Worm (Caenorhabditis elegans) whole organism, mixed stage, embryonic: Measurements from ENCODE around the gene C29E4.17.

Experiments
- M03D4.4 ChIP-seq: sonication (generic microtip); optimal IDR thresholded peaks from 2 replicates; lab custom pipeline; 2017; ENCODE audit warnings: mild to moderate bottlenecking, missing genetic modification characterization, missing compliant biosample characterization
- bed-3 ChIP-seq: fragments of 200-800 bp; sonication (Bioruptor generic); optimal IDR thresholded peaks from 3 replicates; lab custom pipeline; 2018; ENCODE audit warnings: mild to moderate bottlenecking, missing genetic modification characterization, moderate library complexity, missing compliant biosample characterization
- ceh-39 ChIP-seq: fragments of 150-350 bp; optimal IDR thresholded peaks from 2 replicates; lab custom pipeline; 2014; ENCODE audit warnings: missing biosample characterization, missing genetic modification characterization
- ceh-43 ChIP-seq: fragments of 200-800 bp; sonication (Bioruptor generic); optimal IDR thresholded peaks from 2 replicates; lab custom pipeline; 2018; ENCODE audit warnings: mild to moderate bottlenecking, missing genetic modification characterization, moderate library complexity, missing compliant biosample characterization
- ceh-83 ChIP-seq: fragments of 200-800 bp; sonication (Bioruptor generic); optimal IDR thresholded peaks from 2 replicates; lab custom pipeline; 2018; ENCODE audit warnings: mild to moderate bottlenecking, missing genetic modification characterization, missing compliant biosample characterization
- ces-1 ChIP-seq: fragments of 150-350 bp; optimal IDR thresholded peaks from 2 replicates; lab custom pipeline; 2014; ENCODE audit warnings: missing biosample characterization, missing genetic modification reagents, missing genetic modification characterization
- drap-1 ChIP-seq: fragments of 200-800 bp; sonication (Bioruptor generic); optimal IDR thresholded peaks from 3 replicates; lab custom pipeline; 2018; ENCODE audit warnings: mild to moderate bottlenecking, missing genetic modification characterization, missing compliant biosample characterization
- elt-3 ChIP-seq: fragments of 150-350 bp; optimal IDR thresholded peaks from 2 replicates; lab custom pipeline; 2014; ENCODE audit warnings: missing biosample characterization, missing genetic modification characterization
- flh-1 ChIP-seq: fragments of 200-800 bp; sonication (Bioruptor generic); optimal IDR thresholded peaks from 2 replicates; lab custom pipeline; 2018; ENCODE audit warnings: mild to moderate bottlenecking, missing genetic modification characterization, moderate library complexity, missing compliant biosample characterization
- ham-2 ChIP-seq: fragments of 200-800 bp; sonication (Bioruptor generic); optimal IDR thresholded peaks from 2 replicates; lab custom pipeline; 2018; ENCODE audit warnings: mild to moderate bottlenecking, missing genetic modification characterization, missing compliant biosample characterization
- hlh-1 ChIP-seq: fragments of 150-350 bp; optimal IDR thresholded peaks from 2 replicates; lab custom pipeline; 2014; ENCODE audit warnings: missing biosample characterization, missing genetic modification reagents, missing genetic modification characterization
- lin-13 ChIP-seq: fragments of 150-350 bp; optimal IDR thresholded peaks from 2 replicates; lab custom pipeline; 2014; ENCODE audit warnings: missing biosample characterization, missing genetic modification characterization
- lsy-2 ChIP-seq: fragments of 150-350 bp; optimal IDR thresholded peaks from 2 replicates; lab custom pipeline; 2014; ENCODE audit warnings: missing biosample characterization, missing genetic modification characterization
- mab-5 ChIP-seq: fragments of 150-350 bp; optimal IDR thresholded peaks from 2 replicates; lab custom pipeline; 2014; ENCODE audit warnings: missing biosample characterization, missing genetic modification characterization
- mep-1 ChIP-seq: fragments of 150-350 bp; optimal IDR thresholded peaks from 2 replicates; lab custom pipeline; 2017; ENCODE audit warnings: missing biosample characterization, missing genetic modification reagents, missing genetic modification characterization, inconsistent platforms
- mls-2 ChIP-seq: sonication (generic microtip); optimal IDR thresholded peaks from 2 replicates; lab custom pipeline; 2016; ENCODE audit warnings: mild to moderate bottlenecking, missing genetic modification characterization, moderate library complexity, missing compliant biosample characterization
- nhr-12 ChIP-seq: fragments of 150-350 bp; optimal IDR thresholded peaks from 2 replicates; lab custom pipeline; 2014; ENCODE audit warnings: missing biosample characterization, missing genetic modification characterization
- nhr-2 ChIP-seq: fragments of 150-350 bp; optimal IDR thresholded peaks from 2 replicates; lab custom pipeline; 2014; ENCODE audit warnings: missing biosample characterization, missing genetic modification characterization
- nhr-237 ChIP-seq: fragments of 150-350 bp; optimal IDR thresholded peaks from 2 replicates; lab custom pipeline; 2014; ENCODE audit warnings: missing biosample characterization, missing genetic modification characterization
- nhr-28 ChIP-seq: fragments of 150-350 bp; optimal IDR thresholded peaks from 2 replicates; lab custom pipeline; 2014; ENCODE audit warnings: missing biosample characterization, missing genetic modification characterization
- nhr-76 ChIP-seq: sonication (generic microtip); optimal IDR thresholded peaks from 2 replicates; lab custom pipeline; 2017; ENCODE audit warnings: missing biosample characterization, missing genetic modification characterization
- pha-4 ChIP-seq: fragments of 150-350 bp; optimal IDR thresholded peaks from 2 replicates; lab custom pipeline; 2018; ENCODE audit warnings: missing biosample characterization, missing genetic modification reagents, missing genetic modification characterization
- sem-2 ChIP-seq: fragments of 200-800 bp; sonication (Bioruptor generic); optimal IDR thresholded peaks from 2 replicates; lab custom pipeline; 2018; ENCODE audit warnings: mild to moderate bottlenecking, missing genetic modification characterization, missing compliant biosample characterization
- snpc-4 ChIP-seq: fragments of 150-350 bp; optimal IDR thresholded peaks from 2 replicates; lab custom pipeline; 2014; ENCODE audit warnings: missing biosample characterization, missing genetic modification characterization
- sptf-1 ChIP-seq: sonication (generic microtip); optimal IDR thresholded peaks from 2 replicates; lab custom pipeline; 2017; ENCODE audit warnings: mild to moderate bottlenecking, missing genetic modification characterization, moderate library complexity, missing compliant biosample characterization
- tbx-8 ChIP-seq: fragments of 200-800 bp; sonication (Bioruptor generic); optimal IDR thresholded peaks from 2 replicates; lab custom pipeline; 2018; ENCODE audit warnings: mild to moderate bottlenecking, missing genetic modification characterization, moderate library complexity, missing compliant biosample characterization
- unc-120 ChIP-seq: sonication (generic microtip); optimal IDR thresholded peaks from 2 replicates; lab custom pipeline; 2017; ENCODE audit warnings: missing genetic modification characterization, missing compliant biosample characterization; ENCODE audit not compliant: poor library complexity, severe bottlenecking
- unc-39 ChIP-seq: fragments of 150-350 bp; optimal IDR thresholded peaks from 2 replicates; lab custom pipeline; 2014; ENCODE audit warnings: missing biosample characterization, missing genetic modification characterization
- unc-62 ChIP-seq: fragments of 150-350 bp; optimal IDR thresholded peaks from 2 replicates; lab custom pipeline; 2014; ENCODE audit warnings: missing biosample characterization, missing genetic modification reagents, missing genetic modification characterization
- ztf-11 ChIP-seq: fragments of 150-350 bp; optimal IDR thresholded peaks from 2 replicates; lab custom pipeline; 2014; ENCODE audit warnings: missing biosample characterization, missing genetic modification characterization

C29E4.17 gene

ce11 chrIII:7922207-7922606 lies at the start of gene C29E4.17:
Gene C29E4.17, plus strand, starts transcription at chrIII:7922507.
- no peak for TF ChIP-seq nhr-12
- no peak for TF ChIP-seq snpc-4 (tag; lab: Kevin White, UChicago)
- no peak for TF ChIP-seq ces-1 (GFP tag; lab: Kevin White, UChicago)
- no peak for TF ChIP-seq mls-2 (tag; lab: Kevin White, UChicago)
- no peak for TF ChIP-seq mep-1 (tag; lab: Kevin White, UChicago)
- no peak for TF ChIP-seq M03D4.4 (tag; lab: Kevin White, UChicago)

- TF ChIP-seq nhr-2 (tag; lab: Kevin White, UChicago) = no peak
- TF ChIP-seq mls-2 (tag; lab: Kevin White, UChicago) = no peak
- no peak for TF ChIP-seq flh-1
- TF ChIP-seq nhr-237 = no peak
- TF ChIP-seq ceh-83 (GFP tag; lab: Kevin White, UChicago) = no peak
- no peak for TF ChIP-seq lin-13 (tag; lab: Kevin White, UChicago)
- TF ChIP-seq mep-1 (tag; lab: Kevin White, UChicago) = no peak
- TF ChIP-seq pha-4 = no peak
- TF ChIP-seq hlh-1 (tag; lab: Kevin White, UChicago) = no peak
- no peak for TF ChIP-seq nhr-76
- TF ChIP-seq bed-3 (GFP tag; lab: Kevin White, UChicago) = no peak
- TF ChIP-seq lsy-2 (tag; lab: Kevin White, UChicago) = no peak
- no peak for TF ChIP-seq sem-2 (GFP tag; lab: Kevin White, UChicago)
Observed at ce11 chrIII:7872776-7873175, 49.5 kb upstream of the C29E4.17 start.

ce11 chrIII:7873481-7873880 lies 48.8 kb upstream of the C29E4.17 start, which contains the start of gene tyr-1:
Gene tyr-1, plus strand, starts transcription at chrIII:7873781.
- TF ChIP-seq ceh-39 (tag; lab: Kevin White, UChicago) (no peak), ceh-83 (GFP tag; lab: Kevin White, UChicago) (no peak), elt-3 (tag; lab: Kevin White, UChicago) (no peak), nhr-2 (tag; lab: Kevin White, UChicago) (no peak), ham-2 (no peak), lin-13 (tag; lab: Kevin White, UChicago) (no peak), bed-3 (GFP tag; lab: Kevin White, UChicago) (no peak), sptf-1 (no peak), mep-1 (tag; lab: Kevin White, UChicago) (no peak), flh-1 (no peak), nhr-28 (tag; lab: Kevin White, UChicago) (no peak), ztf-11 (no peak)

ce11 chrIII:7877090-7877489 lies 45.2 kb upstream of the C29E4.17 start:
- TF ChIP-seq drap-1 (GFP tag; lab: Kevin White, UChicago) (no peak), M03D4.4 (tag; lab: Kevin White, UChicago) (no peak), unc-62 (GFP tag; lab: Kevin White, UChicago) (no peak), nhr-2 (tag; lab: Kevin White, UChicago) (no peak), elt-3 (tag; lab: Kevin White, UChicago) (no peak), lsy-2 (tag; lab: Kevin White, UChicago) (no peak)

DNA sequence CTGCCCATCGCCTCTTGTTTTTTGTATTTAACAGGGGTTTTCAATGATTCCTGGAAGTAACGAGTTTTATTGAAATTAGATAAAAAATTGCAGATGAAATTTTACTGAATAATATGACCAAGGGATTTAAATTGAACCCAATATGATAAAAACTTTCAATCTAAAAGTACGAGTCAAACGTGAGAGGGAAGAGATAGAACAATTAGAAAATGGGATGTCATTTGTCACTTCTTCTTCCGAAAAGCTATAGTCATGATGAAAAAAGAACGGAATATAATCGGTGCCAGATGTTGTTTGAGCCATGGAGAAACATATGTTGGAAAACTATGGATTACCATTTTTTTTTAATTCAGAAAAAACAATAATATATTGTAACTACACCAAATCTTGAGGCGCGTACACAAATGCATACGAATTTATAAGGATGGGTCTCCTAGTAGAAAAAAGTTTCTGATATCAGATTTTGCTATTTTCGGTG lies 43.4 kb upstream of the C29E4.17 start, which contains the start of gene sup-18:
TSS of gene sup-18 (minus strand) at position 51 of the 478 bp plus-strand sequence.
- TF ChIP-seq mep-1 (tag; lab: Kevin White, UChicago) = no peak
- no peak for TF ChIP-seq lsy-2 (tag; lab: Kevin White, UChicago)
- TF ChIP-seq ceh-43 (GFP tag; lab: Kevin White, UChicago) = no peak
- TF ChIP-seq elt-3 (tag; lab: Kevin White, UChicago) = no peak
- no peak for TF ChIP-seq lin-13 (tag; lab: Kevin White, UChicago)
- no peak for TF ChIP-seq mab-5
- no peak for TF ChIP-seq ceh-83 (GFP tag; lab: Kevin White, UChicago)
- no peak for TF ChIP-seq pha-4
- TF ChIP-seq hlh-1 (tag; lab: Kevin White, UChicago) = no peak
- TF ChIP-seq nhr-12 = no peak
- no peak for TF ChIP-seq nhr-2 (tag; lab: Kevin White, UChicago)
- no peak for TF ChIP-seq flh-1
- TF ChIP-seq unc-62 (GFP tag; lab: Kevin White, UChicago) = no peak
- no peak for TF ChIP-seq drap-1 (GFP tag; lab: Kevin White, UChicago)
- no peak for TF ChIP-seq nhr-28 (tag; lab: Kevin White, UChicago)
- TF ChIP-seq unc-39 = no peak

- TF ChIP-seq unc-120 (tag; lab: Kevin White, UChicago) = peak; percentile 57
- TF ChIP-seq mls-2 (tag; lab: Kevin White, UChicago) = no peak
- TF ChIP-seq hlh-1 (tag; lab: Kevin White, UChicago) = peak; percentile 75
- no peak for TF ChIP-seq tbx-8 (GFP tag; lab: Kevin White, UChicago)
- TF ChIP-seq nhr-237 = no peak
- TF ChIP-seq unc-62 (GFP tag; lab: Kevin White, UChicago) = peak; percentile 46
Observed at ce11 chrIII:7880132-7880715, 42.1 kb upstream of the C29E4.17 start.
